Worm (Caenorhabditis elegans) whole organism, L2 larva: ENCODE results near the gene hpx-2.

ENCODE experiments used
- C34F6.9 ChIP-seq: fragments of 150-350 bp; optimal IDR thresholded peaks from 2 replicates; lab custom pipeline; 2014; ENCODE audit warnings: missing biosample characterization, missing genetic modification characterization
- F13H6.1 ChIP-seq: sonication (generic microtip); optimal IDR thresholded peaks from 2 replicates; lab custom pipeline; 2016; ENCODE audit warnings: missing genetic modification characterization, missing compliant biosample characterization
- R02D3.7 ChIP-seq: fragments of 150-350 bp; optimal IDR thresholded peaks from 2 replicates; lab custom pipeline; 2014; ENCODE audit warnings: missing biosample characterization, missing genetic modification characterization
- Y55F3AM.14 ChIP-seq: fragments of 200-800 bp; sonication (Bioruptor generic); optimal IDR thresholded peaks from 2 replicates; lab custom pipeline; 2018; ENCODE audit warnings: mild to moderate bottlenecking, missing genetic modification characterization, missing compliant biosample characterization
- ZK546.5 ChIP-seq: sonication (generic microtip); optimal IDR thresholded peaks from 2 replicates; lab custom pipeline; 2017; ENCODE audit warnings: missing biosample characterization, missing genetic modification characterization
- alr-1 ChIP-seq: fragments of 150-350 bp; optimal IDR thresholded peaks from 2 replicates; lab custom pipeline; 2014; ENCODE audit warnings: missing biosample characterization, missing genetic modification characterization
- aly-2 ChIP-seq: fragments of 150-350 bp; optimal IDR thresholded peaks from 2 replicates; lab custom pipeline; 2014; ENCODE audit warnings: missing biosample characterization, missing genetic modification characterization
- ama-1 ChIP-seq: fragments of 150-350 bp; optimal IDR thresholded peaks from 2 replicates; lab custom pipeline; 2018; ENCODE audit warnings: inconsistent platforms
- blmp-1 ChIP-seq: sonication (generic microtip); optimal IDR thresholded peaks from 2 replicates; lab custom pipeline; 2017; ENCODE audit warnings: missing genetic modification characterization, mild to moderate bottlenecking, missing compliant biosample characterization, antibody characterized with exemption, moderate library complexity; ENCODE audit not compliant: insufficient read depth
- ceh-82 ChIP-seq: fragments of 150-350 bp; optimal IDR thresholded peaks from 2 replicates; lab custom pipeline; 2014; ENCODE audit warnings: missing biosample characterization, missing genetic modification characterization
- crh-2 ChIP-seq: sonication (generic microtip); optimal IDR thresholded peaks from 2 replicates; lab custom pipeline; 2017; ENCODE audit warnings: missing biosample characterization, missing genetic modification characterization
- dmd-4 ChIP-seq: sonication (generic microtip); optimal IDR thresholded peaks from 2 replicates; lab custom pipeline; 2017; ENCODE audit warnings: missing biosample characterization, missing genetic modification characterization
- egl-27 ChIP-seq: sonication (generic microtip); optimal IDR thresholded peaks from 3 replicates; lab custom pipeline; 2017; ENCODE audit warnings: missing biosample characterization, missing genetic modification reagents, missing genetic modification characterization
- elt-1 ChIP-seq: fragments of 150-350 bp; optimal IDR thresholded peaks from 2 replicates; lab custom pipeline; 2014; ENCODE audit warnings: missing biosample characterization, missing genetic modification characterization
- elt-3 ChIP-seq: sonication (generic microtip); optimal IDR thresholded peaks from 2 replicates; lab custom pipeline; 2017; ENCODE audit warnings: missing biosample characterization, missing genetic modification characterization
- fos-1 ChIP-seq: fragments of 150-350 bp; optimal IDR thresholded peaks from 2 replicates; lab custom pipeline; 2014; ENCODE audit warnings: missing biosample characterization, missing genetic modification characterization
- lin-11 ChIP-seq: fragments of 150-350 bp; sonication (generic microtip); optimal IDR thresholded peaks from 2 replicates; lab custom pipeline; 2014; ENCODE audit warnings: missing biosample characterization, missing genetic modification characterization, inconsistent platforms, mixed read lengths
- lin-39 ChIP-seq: fragments of 150-350 bp; optimal IDR thresholded peaks from 2 replicates; lab custom pipeline; 2014; ENCODE audit warnings: missing biosample characterization, missing genetic modification reagents, missing genetic modification characterization
- mab-5 ChIP-seq: fragments of 150-350 bp; optimal IDR thresholded peaks from 2 replicates; lab custom pipeline; 2014; ENCODE audit warnings: missing biosample characterization, missing genetic modification characterization
- mbf-1 ChIP-seq: sonication (generic microtip); optimal IDR thresholded peaks from 2 replicates; lab custom pipeline; 2017; ENCODE audit warnings: missing biosample characterization, missing genetic modification characterization
- mdl-1 ChIP-seq, 2 experiments: fragments of 150-350 bp in 1 of 2; sonication (generic microtip) in 1 of 2; optimal IDR thresholded peaks; 2 replicates each; lab custom pipeline; 2017; ENCODE audit warnings: missing biosample characterization in 2 of 2, missing genetic modification characterization in 2 of 2
- nhr-11 ChIP-seq: fragments of 150-350 bp; optimal IDR thresholded peaks from 2 replicates; lab custom pipeline; 2014; ENCODE audit warnings: missing biosample characterization, missing genetic modification characterization
- nhr-129 ChIP-seq: fragments of 150-350 bp; optimal IDR thresholded peaks from 2 replicates; lab custom pipeline; 2014; ENCODE audit warnings: missing biosample characterization, missing genetic modification characterization
- nhr-21 ChIP-seq: fragments of 150-350 bp; optimal IDR thresholded peaks from 2 replicates; lab custom pipeline; 2014; ENCODE audit warnings: missing biosample characterization, missing genetic modification characterization
- nhr-23 ChIP-seq: fragments of 150-350 bp; optimal IDR thresholded peaks from 2 replicates; lab custom pipeline; 2014; ENCODE audit warnings: missing biosample characterization, missing genetic modification reagents, missing genetic modification characterization
- nhr-237 ChIP-seq: fragments of 150-350 bp; optimal IDR thresholded peaks from 2 replicates; lab custom pipeline; 2014; ENCODE audit warnings: missing biosample characterization, missing genetic modification characterization
- peb-1 ChIP-seq: fragments of 150-350 bp; optimal IDR thresholded peaks from 2 replicates; lab custom pipeline; 2014; ENCODE audit warnings: missing biosample characterization, missing genetic modification characterization
- sem-4 ChIP-seq: fragments of 150-350 bp; optimal IDR thresholded peaks from 2 replicates; lab custom pipeline; 2014; ENCODE audit warnings: missing biosample characterization, missing genetic modification reagents, missing genetic modification characterization
- skn-1 ChIP-seq: sonication (generic microtip); optimal IDR thresholded peaks from 2 replicates; lab custom pipeline; 2017; ENCODE audit warnings: missing biosample characterization, missing genetic modification characterization
- sma-3 ChIP-seq: sonication (generic microtip); optimal IDR thresholded peaks from 2 replicates; lab custom pipeline; 2016; ENCODE audit warnings: missing genetic modification reagents, missing genetic modification characterization, missing compliant biosample characterization
- sma-9 ChIP-seq, 2 experiments: fragments of 150-350 bp in 1 of 2; sonication (generic microtip) in 1 of 2; optimal IDR thresholded peaks; 2 replicates each; lab custom pipeline; 2014 to 2016; ENCODE audit warnings: missing genetic modification characterization in 2 of 2, mild to moderate bottlenecking in 1 of 2, missing biosample characterization in 1 of 2, missing compliant biosample characterization in 1 of 2, missing genetic modification reagents in 1 of 2, moderate library complexity in 1 of 2
- snpc-4 ChIP-seq: fragments of 150-350 bp; optimal IDR thresholded peaks from 2 replicates; lab custom pipeline; 2014; ENCODE audit warnings: missing biosample characterization, missing genetic modification characterization
- unc-39 ChIP-seq: fragments of 150-350 bp; optimal IDR thresholded peaks from 2 replicates; lab custom pipeline; 2014; ENCODE audit warnings: missing biosample characterization, missing genetic modification characterization
- unc-62 ChIP-seq: fragments of 150-350 bp; optimal IDR thresholded peaks from 2 replicates; lab custom pipeline; 2014; ENCODE audit warnings: missing biosample characterization, missing genetic modification reagents, missing genetic modification characterization
- zag-1 ChIP-seq: fragments of 150-350 bp; optimal IDR thresholded peaks from 2 replicates; lab custom pipeline; 2014; ENCODE audit warnings: missing biosample characterization, missing genetic modification characterization
- ztf-1 ChIP-seq: fragments of 200-800 bp; sonication (Bioruptor generic); conservative IDR thresholded peaks from 2 replicates; pipeline ENCODE4 v1.3.6; 2022; ENCODE audit warnings: missing genetic modification characterization, missing compliant biosample characterization
- ztf-4 ChIP-seq: fragments of 150-350 bp; optimal IDR thresholded peaks from 2 replicates; lab custom pipeline; 2014; ENCODE audit warnings: missing biosample characterization, missing genetic modification characterization

The hpx-2 gene

ce11 chrV:13843147-13843546, 7.1 kb upstream of the hpx-2 start, which contains the start of gene srx-130:
TSS of gene srx-130 (plus strand) at chrV:13843447.
- TF ChIP-seq R02D3.7 (tag; lab: Kevin White, UChicago) (no peak), unc-62 (GFP tag; lab: Kevin White, UChicago) (no peak), C34F6.9 (tag; lab: Kevin White, UChicago) (no peak), F13H6.1 (tag; lab: Kevin White, UChicago) (no peak), peb-1 (tag; lab: Kevin White, UChicago) (no peak), nhr-23 (no peak), sma-9 (GFP tag; optimal IDR thresholded peaks at IDR 0.05; lab: Kevin White, UChicago) (no peak), sma-9 (tag; optimal IDR thresholded peaks at IDR 0.05; lab: Kevin White, UChicago) (no peak), alr-1 (tag; lab: Kevin White, UChicago) (no peak), nhr-11 (tag; lab: Kevin White, UChicago) (no peak), zag-1 (no peak), skn-1 (tag; lab: Kevin White, UChicago) (no peak), mbf-1 (tag; lab: Kevin White, UChicago) (no peak), ZK546.5 (tag; lab: Kevin White, UChicago) (no peak), ztf-4 (tag; lab: Kevin White, UChicago) (no peak), ceh-82 (tag; lab: Kevin White, UChicago) (no peak), sma-3 (GFP tag; lab: Kevin White, UChicago) (no peak), lin-39 (tag; lab: Kevin White, UChicago) (no peak), egl-27 (no peak)

- TF ChIP-seq fos-1 (tag; lab: Kevin White, UChicago): no peak
- TF ChIP-seq blmp-1: no peak
- no peak for TF ChIP-seq ceh-82 (tag; lab: Kevin White, UChicago)
- no peak for TF ChIP-seq nhr-237
- no peak for TF ChIP-seq aly-2
- TF ChIP-seq ZK546.5 (tag; lab: Kevin White, UChicago): no peak
- no peak for TF ChIP-seq mbf-1 (tag; lab: Kevin White, UChicago)
- TF ChIP-seq ztf-4 (tag; lab: Kevin White, UChicago): no peak
- no peak for TF ChIP-seq ztf-1 (GFP tag; lab: Robert Waterston, UW)
- TF ChIP-seq F13H6.1 (tag; lab: Kevin White, UChicago): no peak
- TF ChIP-seq nhr-129 (tag; lab: Kevin White, UChicago): no peak
- TF ChIP-seq elt-3: no peak
- TF ChIP-seq Y55F3AM.14 (GFP tag; lab: Kevin White, UChicago): no peak
- no peak for TF ChIP-seq elt-1 (tag; lab: Kevin White, UChicago)
- TF ChIP-seq mab-5: no peak
- TF ChIP-seq nhr-11 (tag; lab: Kevin White, UChicago): no peak
- TF ChIP-seq mdl-1 (tag; optimal IDR thresholded peaks at IDR 0.05; lab: Kevin White, UChicago): no peak
- TF ChIP-seq, all 48 proteins: peak for 0
These were observed 5.1 kb upstream of the hpx-2 start, which contains the start of gene srx-131 for ce11 chrV:13845136-13845535. TSS of gene srx-131 (plus strand) at chrV:13845436.

- TF ChIP-seq dmd-4 (tag; lab: Kevin White, UChicago): no peak
- TF ChIP-seq ama-1 (lab: Kevin White, UChicago): no peak
- no peak for TF ChIP-seq snpc-4 (tag; lab: Kevin White, UChicago)
- no peak for TF ChIP-seq egl-27
- TF ChIP-seq nhr-237: no peak
- TF ChIP-seq skn-1 (tag; lab: Kevin White, UChicago): no peak
- TF ChIP-seq nhr-21: no peak
- no peak for TF ChIP-seq ztf-1 (GFP tag; lab: Robert Waterston, UW)
- no peak for TF ChIP-seq unc-39 (tag; lab: Kevin White, UChicago)
- no peak for TF ChIP-seq R02D3.7 (tag; lab: Kevin White, UChicago)
These were observed 1.9 kb upstream of the hpx-2 start, which contains the start of gene srx-133 for ce11 chrV:13848379-13848778. TSS of gene srx-133 (plus strand) at chrV:13848679.

ce11 chrV:13854306-13854705, 4.0 kb downstream of the hpx-2 start, which contains the start of gene ttr-21:
TSS of gene ttr-21 (minus strand) at chrV:13854405.
- TF ChIP-seq egl-27 (no peak), F13H6.1 (tag; lab: Kevin White, UChicago) (peak; percentile 10)

ce11 chrV:13856376-13856775, 6.1 kb downstream of the hpx-2 start, which contains the start of gene srx-134:
TSS of gene srx-134 (minus strand) at chrV:13856476.
- no peak for TF ChIP-seq lin-11 (tag; lab: Kevin White, UChicago)
- TF ChIP-seq sem-4: no peak
- no peak for TF ChIP-seq crh-2 (tag; lab: Kevin White, UChicago)
- no peak for TF ChIP-seq unc-62 (GFP tag; lab: Kevin White, UChicago)
- no peak for TF ChIP-seq egl-27
- TF ChIP-seq alr-1 (tag; lab: Kevin White, UChicago): no peak
- TF ChIP-seq snpc-4 (tag; lab: Kevin White, UChicago): no peak
- no peak for TF ChIP-seq nhr-237
- TF ChIP-seq sma-3 (GFP tag; lab: Kevin White, UChicago): no peak
